Fruit fly (Drosophila melanogaster) whole organism, prepupa: Measurements from ENCODE around the gene CG31855.

Experiments
- CG10631 ChIP-seq: fragments of 200-800 bp; sonication (Bioruptor generic); optimal IDR thresholded peaks from 2 replicates; lab custom pipeline; 2016; ENCODE audit warnings: missing biosample characterization, missing genetic modification characterization
- CG11294 ChIP-seq: fragments of 200-800 bp; sonication (Bioruptor generic); IDR thresholded peaks from 2 replicates; pipeline ENCODE4 v1.3.6; 2022; ENCODE audit warnings: missing biosample characterization, missing genetic modification characterization
- CG11902 ChIP-seq: fragments of 200-800 bp; sonication (Bioruptor generic); optimal IDR thresholded peaks from 3 replicates; lab custom pipeline; 2016; ENCODE audit warnings: missing biosample characterization, missing genetic modification characterization
- CG15336 ChIP-seq: fragments of 200-800 bp; sonication (Bioruptor generic); IDR thresholded peaks from 2 replicates; pipeline ENCODE4 v1.3.6; 2022; ENCODE audit warnings: missing biosample characterization, missing genetic modification characterization
- CG1621 ChIP-seq: fragments of 200-800 bp; sonication (Bioruptor generic); optimal IDR thresholded peaks from 3 replicates; lab custom pipeline; 2018; ENCODE audit warnings: missing biosample characterization, mild to moderate bottlenecking, missing genetic modification characterization
- CG16779 ChIP-seq: fragments of 200-800 bp; sonication (Bioruptor generic); optimal IDR thresholded peaks from 3 replicates; lab custom pipeline; 2017; ENCODE audit warnings: missing biosample characterization, mild to moderate bottlenecking, missing genetic modification characterization
- CG3032 ChIP-seq: fragments of 200-800 bp; optimal IDR thresholded peaks from 2 replicates; lab custom pipeline; 2019; ENCODE audit warnings: missing biosample characterization, mild to moderate bottlenecking, missing genetic modification characterization, moderate library complexity
- CG31627 ChIP-seq: fragments of 200-800 bp; sonication (Bioruptor generic); optimal IDR thresholded peaks from 3 replicates; lab custom pipeline; 2016; ENCODE audit warnings: missing biosample characterization, missing genetic modification characterization
- CG32006 ChIP-seq: fragments of 200-800 bp; sonication (Bioruptor generic); optimal IDR thresholded peaks from 3 replicates; lab custom pipeline; 2017; ENCODE audit warnings: missing biosample characterization, mild to moderate bottlenecking, missing genetic modification characterization
- CG34406 ChIP-seq: fragments of 200-800 bp; sonication (Bioruptor generic); optimal IDR thresholded peaks from 3 replicates; lab custom pipeline; 2016; ENCODE audit warnings: missing biosample characterization, missing genetic modification characterization
- CG3919 ChIP-seq: fragments of 200-800 bp; sonication (Bioruptor generic); optimal IDR thresholded peaks from 3 replicates; lab custom pipeline; 2016; ENCODE audit warnings: missing biosample characterization, missing genetic modification characterization
- CG6163 ChIP-seq: fragments of 200-800 bp; sonication (Bioruptor generic); IDR thresholded peaks from 3 replicates; pipeline ENCODE4 v1.3.6; 2022; ENCODE audit warnings: missing biosample characterization, missing genetic modification characterization
- CG6276 ChIP-seq: fragments of 200-800 bp; sonication (Bioruptor generic); optimal IDR thresholded peaks from 2 replicates; lab custom pipeline; 2017; ENCODE audit warnings: missing biosample characterization, mild to moderate bottlenecking, missing genetic modification characterization
- CG6792 ChIP-seq: fragments of 200-800 bp; sonication (Bioruptor generic); optimal IDR thresholded peaks from 3 replicates; lab custom pipeline; 2016; ENCODE audit warnings: missing biosample characterization, missing genetic modification characterization
- CG6808 ChIP-seq: fragments of 200-800 bp; sonication (Bioruptor generic); optimal IDR thresholded peaks from 3 replicates; lab custom pipeline; 2017; ENCODE audit warnings: missing biosample characterization, missing genetic modification characterization, mild to moderate bottlenecking, moderate library complexity, missing genetic modification reagents
- CG7368 ChIP-seq: fragments of 200-800 bp; sonication (Bioruptor generic); optimal IDR thresholded peaks from 3 replicates; lab custom pipeline; 2016; ENCODE audit warnings: missing biosample characterization, missing genetic modification characterization
- CG8119 ChIP-seq: fragments of 200-800 bp; sonication (Bioruptor generic); IDR thresholded peaks from 3 replicates; pipeline ENCODE4 v1.3.6; 2022; ENCODE audit warnings: missing biosample characterization, missing genetic modification characterization
- CG8319 ChIP-seq: fragments of 200-800 bp; sonication (Bioruptor generic); optimal IDR thresholded peaks from 3 replicates; lab custom pipeline; 2016; ENCODE audit warnings: missing biosample characterization, missing genetic modification characterization
- Eip75B ChIP-seq: fragments of 200-800 bp; sonication (Bioruptor generic); optimal IDR thresholded peaks from 3 replicates; lab custom pipeline; 2016; ENCODE audit warnings: missing biosample characterization, missing genetic modification characterization
- Eip78C ChIP-seq: fragments of 200-800 bp; sonication (Bioruptor generic); peaks from one replicate; lab custom pipeline; 2016; ENCODE audit warnings: missing biosample characterization, missing genetic modification characterization
- Eip93F ChIP-seq: fragments of 200-800 bp; sonication (Bioruptor generic); optimal IDR thresholded peaks from 2 replicates; lab custom pipeline; 2016; ENCODE audit warnings: missing biosample characterization, mild to moderate bottlenecking, missing genetic modification characterization
- Ets21C ChIP-seq: fragments of 200-800 bp; sonication (Bioruptor generic); optimal IDR thresholded peaks from 3 replicates; lab custom pipeline; 2016; ENCODE audit warnings: missing biosample characterization, missing genetic modification characterization
- Ets96B ChIP-seq: fragments of 200-800 bp; optimal IDR thresholded peaks from 2 replicates; lab custom pipeline; 2019; ENCODE audit warnings: missing biosample characterization, mild to moderate bottlenecking, missing genetic modification characterization, moderate library complexity
- Gug ChIP-seq: fragments of 200-800 bp; sonication (Bioruptor generic); IDR thresholded peaks from 2 replicates; pipeline ENCODE4 v1.3.6; 2022; ENCODE audit warnings: missing biosample characterization, missing genetic modification characterization
- Hr4 ChIP-seq: fragments of 200-800 bp; sonication (Bioruptor generic); optimal IDR thresholded peaks from 3 replicates; lab custom pipeline; 2016; ENCODE audit warnings: missing biosample characterization, missing genetic modification characterization
- Lpt ChIP-seq: fragments of 200-800 bp; sonication (Bioruptor generic); optimal IDR thresholded peaks from 3 replicates; lab custom pipeline; 2016; ENCODE audit warnings: missing biosample characterization, missing genetic modification characterization
- Met ChIP-seq: fragments of 200-800 bp; sonication (Bioruptor generic); optimal IDR thresholded peaks from 3 replicates; lab custom pipeline; 2016; ENCODE audit warnings: missing biosample characterization, missing genetic modification characterization
- Sox102F ChIP-seq: fragments of 200-800 bp; sonication (Bioruptor generic); optimal IDR thresholded peaks from 2 replicates; lab custom pipeline; 2016; ENCODE audit warnings: missing biosample characterization, mild to moderate bottlenecking, missing genetic modification characterization
- Sox14 ChIP-seq: fragments of 200-800 bp; sonication (Bioruptor generic); optimal IDR thresholded peaks from 3 replicates; lab custom pipeline; 2016; ENCODE audit warnings: missing biosample characterization, missing genetic modification characterization
- Sox15 ChIP-seq: fragments of 200-800 bp; sonication (Bioruptor generic); optimal IDR thresholded peaks from 3 replicates; lab custom pipeline; 2016; ENCODE audit warnings: missing biosample characterization, missing genetic modification characterization
- achi ChIP-seq: fragments of 200-800 bp; sonication (Bioruptor generic); optimal IDR thresholded peaks from 3 replicates; lab custom pipeline; 2016; ENCODE audit warnings: missing biosample characterization, missing genetic modification characterization
- acj6 ChIP-seq: fragments of 200-800 bp; sonication (Bioruptor generic); optimal IDR thresholded peaks from 3 replicates; lab custom pipeline; 2016; ENCODE audit warnings: missing biosample characterization, missing genetic modification characterization
- cyc ChIP-seq: fragments of 200-800 bp; sonication (Bioruptor generic); optimal IDR thresholded peaks from 3 replicates; lab custom pipeline; 2016; ENCODE audit warnings: missing biosample characterization, missing genetic modification characterization
- dac ChIP-seq: fragments of 200-800 bp; sonication (Bioruptor generic); optimal IDR thresholded peaks from 2 replicates; lab custom pipeline; 2017; ENCODE audit warnings: missing biosample characterization, mild to moderate bottlenecking, missing genetic modification characterization
- dsx ChIP-seq: fragments of 200-800 bp; optimal IDR thresholded peaks from 3 replicates; lab custom pipeline; 2019; ENCODE audit warnings: missing biosample characterization, mild to moderate bottlenecking, missing genetic modification characterization, moderate library complexity; ENCODE audit not compliant: poor library complexity, severe bottlenecking
- eg ChIP-seq: fragments of 200-800 bp; sonication (Bioruptor generic); IDR thresholded peaks from 3 replicates; pipeline ENCODE4 v1.3.6; 2022; ENCODE audit warnings: missing biosample characterization, missing genetic modification characterization
- esn ChIP-seq: fragments of 200-800 bp; sonication (Bioruptor generic); optimal IDR thresholded peaks from 2 replicates; lab custom pipeline; 2016; ENCODE audit warnings: missing biosample characterization, mild to moderate bottlenecking, missing genetic modification characterization, moderate library complexity
- fd59A ChIP-seq: fragments of 200-800 bp; sonication (Bioruptor generic); optimal IDR thresholded peaks from 2 replicates; lab custom pipeline; 2017; ENCODE audit warnings: missing biosample characterization, mild to moderate bottlenecking, missing genetic modification characterization, missing genetic modification reagents
- fd85E ChIP-seq: fragments of 200-800 bp; sonication (Bioruptor generic); optimal IDR thresholded peaks from 3 replicates; lab custom pipeline; 2016; ENCODE audit warnings: missing biosample characterization, missing genetic modification characterization
- fkh ChIP-seq: fragments of 200-800 bp; sonication (Bioruptor generic); optimal IDR thresholded peaks from 3 replicates; lab custom pipeline; 2017; ENCODE audit warnings: missing biosample characterization, mild to moderate bottlenecking, missing genetic modification characterization, moderate library complexity
- lz ChIP-seq: fragments of 200-800 bp; sonication (Bioruptor generic); optimal IDR thresholded peaks from 3 replicates; lab custom pipeline; 2016; ENCODE audit warnings: missing biosample characterization, missing genetic modification characterization
- spab ChIP-seq: fragments of 200-800 bp; sonication (Bioruptor generic); optimal IDR thresholded peaks from 2 replicates; lab custom pipeline; 2017; ENCODE audit warnings: missing biosample characterization, mild to moderate bottlenecking, missing genetic modification characterization, missing genetic modification reagents
- svp ChIP-seq: fragments of 200-800 bp; sonication (Bioruptor generic); peaks from one replicate; lab custom pipeline; 2016; ENCODE audit warnings: missing biosample characterization, missing genetic modification characterization

Gene CG31855

dm6 chr2L:13373435-13374242 lies 4.6 kb downstream of the CG31855 start, which contains the start of the genes Bdp1 and CG6565 (continued):
- peak; percentile 97 for TF ChIP-seq Sox102F (GFP tag; lab: Kevin White, UChicago)
- peak; percentile 91 for TF ChIP-seq CG8119 (GFP tag; lab: Robert Waterston, UW)
- TF ChIP-seq CG32006 (GFP tag; lab: Kevin White, UChicago): peak; percentile 99
- TF ChIP-seq CG11902: peak; percentile 99
- TF ChIP-seq CG6276 (GFP tag; lab: Kevin White, UChicago): no peak
- peak; percentile 94 for TF ChIP-seq fd59A (GFP tag; lab: Kevin White, UChicago)
- peak; percentile 99 for TF ChIP-seq CG10631
- peak; percentile 98 for TF ChIP-seq Sox14
- TF ChIP-seq Gug (GFP tag; lab: Robert Waterston, UW): peak; percentile 95
- TF ChIP-seq Lpt (GFP tag; lab: Kevin White, UChicago): peak; percentile 95
- TF ChIP-seq Eip75B (GFP tag; lab: Kevin White, UChicago): peak; percentile 97
- TF ChIP-seq Eip78C (GFP tag; lab: Kevin White, UChicago): peak; percentile 99
- TF ChIP-seq eg: peak; percentile 90
- TF ChIP-seq lz: peak; percentile 99
- TF ChIP-seq achi (GFP tag; lab: Kevin White, UChicago): peak; percentile 98

DNA sequence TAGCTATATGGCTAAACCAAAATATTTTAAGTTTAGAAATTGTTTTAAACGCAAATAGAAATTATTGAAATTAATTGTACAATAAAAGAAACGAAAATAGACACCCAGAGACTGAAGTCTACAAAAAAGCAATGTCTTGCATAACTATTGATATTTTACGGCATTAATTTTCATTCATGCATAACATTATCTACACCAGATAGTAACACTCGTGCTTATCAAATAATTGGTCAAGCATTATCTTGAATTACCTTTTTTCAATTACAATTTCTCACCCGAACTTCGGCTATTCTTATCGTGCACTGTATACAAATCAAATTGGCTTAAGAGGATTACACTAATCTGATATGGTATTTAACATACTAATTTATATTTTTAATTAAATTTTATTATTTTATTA lies 7.1 kb downstream of the CG31855 start:
- no peak for TF ChIP-seq Eip75B (GFP tag; lab: Kevin White, UChicago)
- TF ChIP-seq fd85E: no peak
- TF ChIP-seq CG1621 (tag; lab: Kevin White, UChicago): no peak
- no peak for TF ChIP-seq cyc (GFP tag; lab: Kevin White, UChicago)
- no peak for TF ChIP-seq eg
- no peak for TF ChIP-seq dac (GFP tag; lab: Kevin White, UChicago)
- TF ChIP-seq fkh (GFP tag; lab: Kevin White, UChicago): no peak
- TF ChIP-seq Ets21C (GFP tag; lab: Kevin White, UChicago): no peak
- TF ChIP-seq Eip93F (GFP tag; lab: Kevin White, UChicago): no peak
- TF ChIP-seq Lpt (GFP tag; lab: Kevin White, UChicago): no peak
- no peak for TF ChIP-seq CG34406 (GFP tag; lab: Kevin White, UChicago)
- TF ChIP-seq Met: no peak
- TF ChIP-seq CG8319 (GFP tag; lab: Kevin White, UChicago): no peak
- TF ChIP-seq CG6792 (GFP tag; lab: Kevin White, UChicago): no peak
- TF ChIP-seq Sox14: no peak
- TF ChIP-seq Sox15 (GFP tag; lab: Kevin White, UChicago): no peak
- no peak for TF ChIP-seq achi (GFP tag; lab: Kevin White, UChicago)
- TF ChIP-seq CG7368 (GFP tag; lab: Kevin White, UChicago): no peak
- no peak for TF ChIP-seq lz

- TF ChIP-seq CG3032 (peak; percentile 78), Gug (GFP tag; lab: Robert Waterston, UW) (peak; percentile 47), CG6163 (GFP tag; lab: Robert Waterston, UW) (no peak), Eip93F (GFP tag; lab: Kevin White, UChicago) (peak; percentile 21), CG3919 (GFP tag; lab: Kevin White, UChicago) (no peak), cyc (GFP tag; lab: Kevin White, UChicago) (peak; percentile 46), CG34406 (GFP tag; lab: Kevin White, UChicago) (peak; percentile 48), eg (peak; percentile 28; the same call in 1 of the 3 replicates), CG11294 (GFP tag; lab: Robert Waterston, UW) (peak; percentile 14; the same call in 1 of the 2 replicates), CG8119 (GFP tag; lab: Robert Waterston, UW) (no peak), fd59A (GFP tag; lab: Kevin White, UChicago) (peak; percentile 16), CG6276 (GFP tag; lab: Kevin White, UChicago) (no peak), CG6792 (GFP tag; lab: Kevin White, UChicago) (peak; percentile 45), spab (GFP tag; lab: Kevin White, UChicago) (no peak), acj6 (GFP tag; lab: Kevin White, UChicago) (peak; percentile 72), CG11902 (peak; percentile 55), fkh (GFP tag; lab: Kevin White, UChicago) (no peak), svp (GFP tag; lab: Kevin White, UChicago) (no peak), Ets21C (GFP tag; lab: Kevin White, UChicago) (no peak), esn (GFP tag; lab: Kevin White, UChicago) (peak; percentile 67), dac (GFP tag; lab: Kevin White, UChicago) (no peak), achi (GFP tag; lab: Kevin White, UChicago) (peak; percentile 80), dsx (peak; percentile 56), CG6808 (GFP tag; lab: Kevin White, UChicago) (no peak), CG10631 (peak; percentile 79), CG15336 (GFP tag; lab: Robert Waterston, UW) (no peak), Lpt (GFP tag; lab: Kevin White, UChicago) (no peak), lz (peak; percentile 71), CG16779 (tag; lab: Kevin White, UChicago) (no peak), CG31627 (peak; percentile 61), Ets96B (tag; lab: Kevin White, UChicago) (peak; percentile 60), Hr4 (GFP tag; lab: Kevin White, UChicago) (no peak), Sox15 (GFP tag; lab: Kevin White, UChicago) (peak; percentile 66)
Measured at dm6 chr2L:13378488-13378964, 9.5 kb downstream of the CG31855 start, which contains the start of the genes CG9302 and beta'COP. Gene CG9302 (minus strand): TSS chr2L:13378538. Gene beta'COP (plus strand): TSS chr2L:13378902.
